Worm (Caenorhabditis elegans) whole organism, L4 larva: ENCODE data around the gene cpr-2.

Experiments used
- F10B5.3 ChIP-seq: sonication (generic microtip); optimal IDR thresholded peaks from 2 replicates; lab custom pipeline; 2016; ENCODE audit warnings: mild to moderate bottlenecking, missing genetic modification characterization, missing compliant biosample characterization
- F26F4.8 ChIP-seq: fragments of 200-800 bp; sonication (Bioruptor generic); conservative IDR thresholded peaks from 2 replicates; pipeline ENCODE4 v1.3.6; 2022; ENCODE audit warnings: missing genetic modification characterization, missing compliant biosample characterization
- F37D6.2 ChIP-seq: sonication (generic microtip); optimal IDR thresholded peaks from 2 replicates; lab custom pipeline; 2016; ENCODE audit warnings: mild to moderate bottlenecking, missing genetic modification characterization, missing compliant biosample characterization
- F49E8.2 ChIP-seq: sonication (generic microtip); optimal IDR thresholded peaks from 2 replicates; lab custom pipeline; 2016; ENCODE audit warnings: missing compliant biosample characterization, mild to moderate bottlenecking, missing genetic modification characterization, borderline replicate concordance
- Y48G9A.11 ChIP-seq: fragments of 200-800 bp; sonication (Bioruptor generic); IDR thresholded peaks from 2 replicates; pipeline ENCODE4 v1.3.6; 2022; ENCODE audit warnings: missing genetic modification reagents, missing genetic modification characterization, missing compliant biosample characterization
- Y75B8A.6 ChIP-seq: fragments of 200-800 bp; sonication (Bioruptor generic); IDR thresholded peaks from 2 replicates; pipeline ENCODE4 v1.3.6; 2022; ENCODE audit warnings: missing genetic modification reagents, missing genetic modification characterization, missing compliant biosample characterization
- ZK337.2 ChIP-seq: fragments of 200-800 bp; sonication (Bioruptor generic); IDR thresholded peaks from 2 replicates; pipeline ENCODE4 v1.3.6; 2022; ENCODE audit warnings: missing genetic modification reagents, missing genetic modification characterization, missing compliant biosample characterization
- ZK546.5 ChIP-seq, 2 experiments: sonication (generic microtip); optimal IDR thresholded peaks; 2 replicates each; lab custom pipeline; 2017; ENCODE audit warnings: missing biosample characterization in 2 of 2, missing genetic modification characterization in 2 of 2
- arid-1 ChIP-seq: fragments of 200-800 bp; sonication (Bioruptor generic); conservative IDR thresholded peaks from 2 replicates; pipeline ENCODE4 v1.3.6; 2022; ENCODE audit warnings: missing genetic modification reagents, missing genetic modification characterization, missing compliant biosample characterization
- attf-4 ChIP-seq: sonication (generic microtip); optimal IDR thresholded peaks from 3 replicates; lab custom pipeline; 2017; ENCODE audit warnings: missing biosample characterization, missing genetic modification characterization
- ceh-62 ChIP-seq: sonication (generic microtip); optimal IDR thresholded peaks from 2 replicates; lab custom pipeline; 2017; ENCODE audit warnings: missing biosample characterization, missing genetic modification characterization
- cey-2 ChIP-seq: sonication (generic microtip); optimal IDR thresholded peaks from 3 replicates; lab custom pipeline; 2017; ENCODE audit warnings: missing genetic modification characterization, mild to moderate bottlenecking, missing compliant biosample characterization, antibody characterized with exemption, borderline replicate concordance; ENCODE audit not compliant: insufficient read depth
- daf-12 ChIP-seq: fragments of 150-350 bp; optimal IDR thresholded peaks from 2 replicates; lab custom pipeline; 2014; ENCODE audit warnings: missing biosample characterization, missing genetic modification reagents, missing genetic modification characterization
- daf-19 ChIP-seq: fragments of 200-800 bp; sonication (Bioruptor generic); conservative IDR thresholded peaks from 2 replicates; pipeline ENCODE4 v1.3.6; 2022; ENCODE audit warnings: missing genetic modification characterization, missing compliant biosample characterization
- daf-8 ChIP-seq: fragments of 200-800 bp; sonication (Bioruptor generic); IDR thresholded peaks from 2 replicates; pipeline ENCODE4 v1.3.6; 2022; ENCODE audit warnings: missing genetic modification characterization, missing compliant biosample characterization
- dpl-1 ChIP-seq: fragments of 150-350 bp; optimal IDR thresholded peaks from 2 replicates; lab custom pipeline; 2014; ENCODE audit warnings: missing biosample characterization, missing genetic modification reagents, missing genetic modification characterization
- dve-1 ChIP-seq: sonication (generic microtip); optimal IDR thresholded peaks from 2 replicates; lab custom pipeline; 2017; ENCODE audit warnings: antibody characterized with exemption, mild to moderate bottlenecking, missing genetic modification characterization, missing compliant biosample characterization; ENCODE audit not compliant: insufficient read depth
- egl-27 ChIP-seq: sonication (generic microtip); optimal IDR thresholded peaks from 3 replicates; lab custom pipeline; 2017; ENCODE audit warnings: missing biosample characterization, missing genetic modification reagents, missing genetic modification characterization
- egl-43 ChIP-seq: fragments of 200-800 bp; sonication (Bioruptor generic); IDR thresholded peaks from 2 replicates; pipeline ENCODE4 v1.3.6; 2022; ENCODE audit warnings: missing genetic modification reagents, missing genetic modification characterization, missing compliant biosample characterization
- gei-8 ChIP-seq: fragments of 200-800 bp; sonication (Bioruptor generic); optimal IDR thresholded peaks from 2 replicates; lab custom pipeline; 2018; ENCODE audit warnings: mild to moderate bottlenecking, missing genetic modification characterization, missing compliant biosample characterization
- lim-7 ChIP-seq: fragments of 200-800 bp; sonication (Bioruptor generic); IDR thresholded peaks from 2 replicates; pipeline ENCODE4 v1.3.6; 2022; ENCODE audit warnings: missing genetic modification characterization, missing compliant biosample characterization
- lin-38 ChIP-seq: fragments of 200-800 bp; sonication (Bioruptor generic); IDR thresholded peaks from 2 replicates; pipeline ENCODE4 v1.3.6; 2022; ENCODE audit warnings: missing genetic modification reagents, missing genetic modification characterization, missing compliant biosample characterization
- lsy-2 ChIP-seq, 2 experiments: fragments of 150-350 bp in 1 of 2; sonication (generic microtip) in 1 of 2; optimal IDR thresholded peaks; 2 replicates each; lab custom pipeline; 2014 to 2017; ENCODE audit warnings: missing biosample characterization in 2 of 2, missing genetic modification characterization in 2 of 2
- madf-5 ChIP-seq, 2 experiments: fragments of 200-800 bp; sonication (Bioruptor generic); IDR thresholded peaks; 2 replicates each; pipeline ENCODE4 v1.3.6; 2022; ENCODE audit warnings: missing compliant biosample characterization in 2 of 2, missing genetic modification characterization in 2 of 2
- madf-9 ChIP-seq: fragments of 200-800 bp; sonication (Bioruptor generic); conservative IDR thresholded peaks from 2 replicates; pipeline ENCODE4 v1.3.6; 2022; ENCODE audit warnings: missing genetic modification reagents, missing genetic modification characterization, missing compliant biosample characterization
- mdl-1 ChIP-seq, 2 experiments: fragments of 150-350 bp in 1 of 2; sonication (generic microtip) in 1 of 2; optimal IDR thresholded peaks; 2 replicates each; lab custom pipeline; 2014 to 2017; ENCODE audit warnings: missing biosample characterization in 2 of 2, missing genetic modification characterization in 2 of 2
- mep-1 ChIP-seq: fragments of 150-350 bp; sonication (generic microtip); optimal IDR thresholded peaks from 3 replicates; lab custom pipeline; 2014; ENCODE audit warnings: missing biosample characterization, missing genetic modification characterization
- mxl-3 ChIP-seq: fragments of 200-800 bp; sonication (Bioruptor generic); optimal IDR thresholded peaks from 2 replicates; lab custom pipeline; 2018; ENCODE audit warnings: mild to moderate bottlenecking, missing genetic modification characterization, missing compliant biosample characterization
- nhr-111 ChIP-seq: fragments of 200-800 bp; sonication (Bioruptor generic); optimal IDR thresholded peaks from 2 replicates; lab custom pipeline; 2018; ENCODE audit warnings: mild to moderate bottlenecking, missing genetic modification characterization, missing compliant biosample characterization
- nhr-25 ChIP-seq: sonication (generic microtip); optimal IDR thresholded peaks from 2 replicates; lab custom pipeline; 2017; ENCODE audit warnings: missing genetic modification characterization, mild to moderate bottlenecking, missing compliant biosample characterization, antibody characterized with exemption, moderate library complexity, borderline replicate concordance; ENCODE audit not compliant: insufficient read depth
- nhr-28 ChIP-seq: fragments of 150-350 bp; optimal IDR thresholded peaks from 2 replicates; lab custom pipeline; 2014; ENCODE audit warnings: missing biosample characterization, missing genetic modification characterization
- nhr-76 ChIP-seq: fragments of 150-350 bp; optimal IDR thresholded peaks from 2 replicates; lab custom pipeline; 2014; ENCODE audit warnings: missing biosample characterization, missing genetic modification characterization
- set-16 ChIP-seq: fragments of 200-800 bp; sonication (Bioruptor generic); IDR thresholded peaks from 2 replicates; pipeline ENCODE4 v1.3.6; 2022; ENCODE audit warnings: missing genetic modification reagents, missing genetic modification characterization, missing compliant biosample characterization
- snpc-1.2 ChIP-seq: fragments of 200-800 bp; sonication (Bioruptor generic); IDR thresholded peaks from 2 replicates; pipeline ENCODE4 v1.3.6; 2022; ENCODE audit warnings: missing genetic modification reagents, missing genetic modification characterization, missing compliant biosample characterization
- spr-3 ChIP-seq: fragments of 200-800 bp; sonication (Bioruptor generic); optimal IDR thresholded peaks from 2 replicates; lab custom pipeline; 2018; ENCODE audit warnings: mild to moderate bottlenecking, missing genetic modification characterization, missing compliant biosample characterization
- unc-130 ChIP-seq: sonication (generic microtip); optimal IDR thresholded peaks from 2 replicates; lab custom pipeline; 2016; ENCODE audit warnings: missing genetic modification reagents, missing genetic modification characterization, missing compliant biosample characterization
- zfp-3 ChIP-seq: fragments of 200-800 bp; sonication (Bioruptor generic); conservative IDR thresholded peaks from 2 replicates; pipeline ENCODE4 v1.3.6; 2022; ENCODE audit warnings: missing genetic modification reagents, missing genetic modification characterization, missing compliant biosample characterization
- ztf-11 ChIP-seq: fragments of 150-350 bp; optimal IDR thresholded peaks from 2 replicates; lab custom pipeline; 2014; ENCODE audit warnings: missing biosample characterization, missing genetic modification characterization

The cpr-2 gene

DNA sequence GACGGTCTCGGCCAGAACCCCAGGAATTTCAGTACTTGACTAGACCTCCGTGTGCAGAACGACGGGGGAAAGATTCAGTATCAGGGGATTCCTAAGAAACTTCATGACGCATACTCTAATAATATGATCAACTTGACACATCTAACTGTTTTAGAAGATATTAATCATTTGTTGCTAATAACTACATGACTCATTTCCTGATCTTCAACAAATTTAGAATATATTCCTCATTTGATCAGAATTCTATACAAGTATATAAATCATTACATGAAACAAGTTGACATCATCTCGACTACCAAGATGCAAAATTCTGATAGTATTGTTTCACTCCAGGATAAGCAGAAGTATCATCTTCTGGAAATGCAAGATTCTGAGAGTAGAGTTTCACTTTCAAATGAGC lies 1.3 kb upstream of the cpr-2 start, which contains the start of gene Y32B12B.8:
Gene Y32B12B.8 (plus strand): TSS at position 301 of the 400 bp plus-strand sequence.
- TF ChIP-seq nhr-28 (tag; lab: Kevin White, UChicago), result no peak
- no peak for TF ChIP-seq dve-1 (tag; lab: Kevin White, UChicago)
- TF ChIP-seq ztf-11 (tag; lab: Kevin White, UChicago), result no peak
- no peak for TF ChIP-seq attf-4 (tag; lab: Kevin White, UChicago)
- TF ChIP-seq lin-38, result no peak
- TF ChIP-seq arid-1 (GFP tag; lab: Robert Waterston, UW), result no peak
- no peak for TF ChIP-seq Y75B8A.6 (GFP tag; lab: Robert Waterston, UW)
- no peak for TF ChIP-seq set-16
- no peak for TF ChIP-seq nhr-76 (tag; lab: Kevin White, UChicago)
- no peak for TF ChIP-seq dpl-1 (GFP tag; lab: Kevin White, UChicago)
- no peak for TF ChIP-seq zfp-3 (GFP tag; lab: Robert Waterston, UW)
- TF ChIP-seq nhr-25 (tag; lab: Kevin White, UChicago), result no peak

DNA sequence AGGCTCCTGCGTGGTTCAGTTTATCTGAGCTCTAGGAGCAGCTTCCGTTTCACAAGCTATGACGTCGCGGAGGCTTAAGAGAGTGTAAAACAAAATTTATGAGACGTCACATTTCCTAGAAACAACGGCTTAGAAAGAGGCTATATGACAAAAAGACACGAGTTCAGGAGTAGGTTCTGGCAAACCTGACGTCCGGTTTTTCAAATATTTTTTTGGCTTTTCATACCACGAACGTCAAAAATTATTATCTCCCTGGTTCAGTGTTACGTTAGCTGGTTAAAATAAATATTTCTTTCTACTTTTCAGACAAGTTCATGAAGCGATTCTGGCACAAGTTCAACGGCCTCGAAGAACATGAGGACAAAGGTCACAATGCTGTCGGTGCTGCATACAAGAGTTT lies 6.1 kb downstream of the cpr-2 start, which contains the start of gene F36D3.16:
Gene F36D3.16 (plus strand): TSS at position 301 of the 400 bp plus-strand sequence.
- TF ChIP-seq egl-27 (tag; lab: Kevin White, UChicago) (no peak), ceh-62 (tag; lab: Kevin White, UChicago) (no peak), dve-1 (tag; lab: Kevin White, UChicago) (no peak), madf-5 (GFP tag; IDR thresholded peaks at IDR 0.05; lab: Robert Waterston, UW) (no peak), F49E8.2 (tag; lab: Kevin White, UChicago) (no peak), nhr-111 (GFP tag; lab: Kevin White, UChicago) (no peak), F37D6.2 (tag; lab: Kevin White, UChicago) (no peak)
- TF ChIP-seq, all 104 proteins: peak for 0

DNA sequence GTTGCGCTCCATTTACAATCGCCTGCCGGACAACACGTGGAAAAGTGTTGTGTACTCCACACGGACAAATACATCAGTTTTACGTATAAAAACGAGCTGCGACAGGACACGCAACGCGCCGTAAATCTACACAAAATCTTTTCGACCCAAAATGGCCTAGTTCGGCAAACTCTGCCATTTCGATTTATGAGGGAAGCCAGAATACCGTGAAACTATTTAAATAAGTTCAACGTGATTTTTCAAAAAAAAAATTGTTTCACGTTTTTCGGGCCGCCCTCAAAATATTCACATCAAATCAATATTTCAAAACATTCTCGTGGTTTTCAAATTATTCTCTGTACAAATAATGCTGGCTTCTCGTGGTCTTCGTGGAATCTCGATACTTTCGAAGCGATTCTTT lies 7.0 kb downstream of the cpr-2 start, which contains the start of gene F36D3.8:
Gene F36D3.8 (plus strand): TSS at position 301 of the 400 bp plus-strand sequence.
- TF ChIP-seq nhr-25 (tag; lab: Kevin White, UChicago) (no peak), F10B5.3 (tag; lab: Kevin White, UChicago) (no peak), ZK337.2 (0 out of 2 replicates have a peak, but pooled peaks have one; percentile 8)

DNA sequence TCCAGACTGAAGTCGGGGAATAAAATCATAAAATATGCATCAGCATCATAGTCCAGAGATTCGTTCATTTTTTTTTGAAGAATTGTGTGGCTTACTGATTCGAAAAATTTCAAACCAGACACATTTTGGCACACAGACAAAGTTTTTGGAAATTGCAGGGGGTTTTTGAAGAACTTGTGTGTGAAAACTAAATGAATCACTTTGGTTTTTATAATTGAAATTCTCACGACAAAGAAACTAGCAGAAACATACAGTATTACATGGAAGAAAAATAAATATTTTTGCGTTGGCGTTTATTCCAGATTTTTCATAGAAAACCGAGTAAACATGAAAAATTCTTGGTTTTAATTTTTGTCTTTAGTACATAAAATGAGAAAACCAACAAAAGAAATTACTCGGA lies 11.7 kb downstream of the cpr-2 start, which contains the start of gene srw-34:
Gene srw-34 (minus strand): TSS at position 101 of the 400 bp plus-strand sequence.
- no peak for TF ChIP-seq egl-43
- TF ChIP-seq mdl-1 (tag; optimal IDR thresholded peaks at IDR 0.05; lab: Kevin White, UChicago), result no peak
- no peak for TF ChIP-seq F26F4.8 (GFP tag; lab: Robert Waterston, UW)
- no peak for TF ChIP-seq Y48G9A.11 (GFP tag; lab: Robert Waterston, UW)
- TF ChIP-seq gei-8, result no peak
- no peak for TF ChIP-seq spr-3 (GFP tag; lab: Kevin White, UChicago)
- no peak for TF ChIP-seq cey-2 (tag; lab: Kevin White, UChicago)

DNA sequence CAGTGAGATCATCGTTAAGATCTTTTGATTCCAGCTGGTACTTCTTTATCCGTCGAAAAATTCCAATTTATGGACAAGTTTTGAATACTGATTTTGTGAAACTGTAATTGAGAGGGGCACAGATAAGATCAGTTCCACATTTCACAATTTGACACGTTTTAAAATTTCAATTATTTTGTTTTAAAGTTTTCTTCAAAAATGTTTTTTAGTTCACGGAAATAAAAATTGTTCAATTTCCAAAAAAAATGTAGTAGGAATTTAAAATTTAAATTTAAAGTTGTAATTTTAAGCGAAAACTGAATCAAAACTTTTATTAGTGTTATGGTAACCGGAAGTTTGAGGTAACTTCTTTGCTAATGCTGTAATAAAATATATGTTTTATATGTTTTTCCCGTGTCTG lies 16.3 kb downstream of the cpr-2 start, which contains the start of gene F36D3.4:
Gene F36D3.4 (minus strand): TSS at position 101 of the 400 bp plus-strand sequence.
- TF ChIP-seq lsy-2 (tag; optimal IDR thresholded peaks at IDR 0.05; lab: Kevin White, UChicago) (no peak), unc-130 (GFP tag; lab: Kevin White, UChicago) (no peak), snpc-1.2 (GFP tag; lab: Robert Waterston, UW) (no peak), ZK546.5 (tag; optimal IDR thresholded peaks at IDR 0.05; lab: Kevin White, UChicago) (no peak), F10B5.3 (tag; lab: Kevin White, UChicago) (no peak), lin-38 (no peak), daf-8 (no peak), daf-12 (tag; lab: Kevin White, UChicago) (no peak), mep-1 (tag; lab: Kevin White, UChicago) (no peak), daf-19 (GFP tag; lab: Robert Waterston, UW) (no peak), madf-9 (no peak), zfp-3 (GFP tag; lab: Robert Waterston, UW) (no peak), lim-7 (GFP tag; lab: Robert Waterston, UW) (no peak), mxl-3 (GFP tag; lab: Kevin White, UChicago) (no peak), madf-5 (GFP tag; IDR thresholded peaks at IDR 0.05; lab: Robert Waterston, UW) (no peak)
